Worm (Caenorhabditis elegans): ENCODE data around the gene srx-137.

DNA sequence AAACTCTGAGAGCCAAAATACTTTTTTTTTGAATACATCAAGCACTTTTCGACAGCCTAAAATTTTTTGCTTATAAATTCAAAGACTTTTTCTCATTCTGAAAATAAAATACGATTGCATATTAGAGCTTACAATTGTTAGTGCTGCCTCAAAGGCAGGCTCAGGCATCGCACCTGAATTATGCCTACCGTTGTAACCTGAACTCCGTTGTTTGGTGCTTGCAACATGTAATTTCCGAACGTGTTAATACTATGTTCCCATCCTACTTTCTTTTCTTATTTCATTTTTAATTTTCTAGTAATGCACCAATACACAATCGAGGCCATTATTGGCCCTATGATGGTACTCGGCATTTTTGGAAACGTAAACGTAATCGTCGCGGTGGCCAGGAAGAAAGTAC is 24.8 kb downstream of the srx-137 start, which contains the start of gene srsx-19:
- TF ChIP-seq ztf-29 (GFP tag; IDR thresholded peaks at IDR 0.05) = no peak
- no peak for TF ChIP-seq klf-2 (GFP tag; conservative IDR thresholded peaks at IDR 0.05)
